Worm (Caenorhabditis elegans) whole organism, L4/young adult: Measurements from ENCODE around the gene C07A12.7.

Experiments
- W03F9.2 ChIP-seq: fragments of 150-350 bp; optimal IDR thresholded peaks from 2 replicates; lab custom pipeline; 2014; ENCODE audit warnings: missing biosample characterization, missing genetic modification characterization
- dao-5 ChIP-seq: sonication (generic microtip); optimal IDR thresholded peaks from 2 replicates; lab custom pipeline; 2016; ENCODE audit warnings: missing genotype, missing genetic modification characterization, moderate library complexity, missing compliant biosample characterization
- him-1 ChIP-seq: sonication (generic microtip); optimal IDR thresholded peaks from 2 replicates; lab custom pipeline; 2016; ENCODE audit warnings: missing genotype, missing genetic modification reagents, missing genetic modification characterization, missing compliant biosample characterization

- TF ChIP-seq dao-5 (tag; lab: Kevin White, UChicago), result no peak
- TF ChIP-seq him-1 (tag; lab: Kevin White, UChicago), result no peak
- TF ChIP-seq W03F9.2 (tag; lab: Kevin White, UChicago), result peak; percentile 1
Observed at ce11 chrX:4528905-4529304, 7.0 kb upstream of the C07A12.7 start.
